Worm (Caenorhabditis elegans): ENCODE results near the gene str-236.
"Not testable (repeated sequence)": the region's sequence is repeated elsewhere in the genome, so short reads cannot be mapped to it uniquely, and the experiment has no call there.

Gene str-236

ce11 chrV:1574599-1574998, 46.7 kb upstream of the str-236 start:
- TF ChIP-seq snpc-1.3 (tag; optimal IDR thresholded peaks at IDR 0.05; ENCODE audit: insufficient read depth) (no peak), lin-40 (tag; optimal IDR thresholded peaks at IDR 0.05) (no peak), attf-5 (GFP tag; optimal IDR thresholded peaks at IDR 0.05) (no peak), B0019.2 (GFP tag; conservative IDR thresholded peaks at IDR 0.05) (no peak), F22D6.2 (tag; optimal IDR thresholded peaks at IDR 0.05) (no peak), ztf-18 (tag; optimal IDR thresholded peaks at IDR 0.05) (no peak)

ce11 chrV:1572585-1572984, 44.7 kb upstream of the str-236 start:
- TF ChIP-seq lir-1 (GFP tag; conservative IDR thresholded peaks at IDR 0.05), result no peak
- TF ChIP-seq ekl-4 (GFP tag; IDR thresholded peaks at IDR 0.05), result no peak
- TF ChIP-seq cebp-2 (GFP tag; IDR thresholded peaks at IDR 0.05), result no peak
- no peak for TF ChIP-seq F57A8.1 (GFP tag; optimal IDR thresholded peaks at IDR 0.05)

ce11 chrV:1570679-1571078, 42.8 kb upstream of the str-236 start:
- TF ChIP-seq lin-26 (GFP tag; IDR thresholded peaks at IDR 0.05) (no peak), snpc-3.4 (tag; optimal IDR thresholded peaks at IDR 0.05) (no peak), hlh-12 (tag; optimal IDR thresholded peaks at IDR 0.05) (no peak), zfh-2 (GFP tag; conservative IDR thresholded peaks at IDR 0.05) (no peak), chd-7 (tag; optimal IDR thresholded peaks at IDR 0.05) (no peak), somi-1 (GFP tag; optimal IDR thresholded peaks at IDR 0.05) (no peak)

ce11 chrV:1569750-1570419, 42.0 kb upstream of the str-236 start:
- TF ChIP-seq lin-35 (GFP tag; optimal IDR thresholded peaks at IDR 0.05), result no peak

ce11 chrV:1566776-1567175, 38.9 kb upstream of the str-236 start, which contains the start of gene cdc-25.2:
cdc-25.2 (plus strand) TSS chrV:1567076.
- TF ChIP-seq somi-1 (GFP tag; optimal IDR thresholded peaks at IDR 0.05) (no peak), egl-44 (GFP tag; IDR thresholded peaks at IDR 0.05) (no peak), tlf-1 (GFP tag; optimal IDR thresholded peaks at IDR 0.05) (no peak), xnd-1 (tag; optimal IDR thresholded peaks at IDR 0.05) (no peak), F55B11.4 (tag; optimal IDR thresholded peaks at IDR 0.05; ENCODE audit: borderline replicate concordance, insufficient read depth) (no peak), T26A5.8 (tag; optimal IDR thresholded peaks at IDR 0.05) (no peak), hlh-26 (GFP tag; conservative IDR thresholded peaks at IDR 0.05) (no peak), Y67H2A.10 (GFP tag; conservative IDR thresholded peaks at IDR 0.05) (no peak), hmg-20 (GFP tag; IDR thresholded peaks at IDR 0.05) (no peak)

ce11 chrV:1561169-1561568, 33.3 kb upstream of the str-236 start:
- peak; percentile 83 for TF ChIP-seq tbp1 (GFP tag; optimal IDR thresholded peaks at IDR 0.05)
- peak; percentile 36; the same call in 1 of the 2 replicates for TF ChIP-seq pbrm-1 (GFP tag; IDR thresholded peaks at IDR 0.05)
- TF ChIP-seq rcor-1 (GFP tag; IDR thresholded peaks at IDR 0.05), result peak; percentile 67; the same call in 1 of the 2 replicates
- 0 out of 2 replicates have a peak, but pooled peaks have one; percentile 37 for TF ChIP-seq C17E4.6 (GFP tag; IDR thresholded peaks at IDR 0.05)
- TF ChIP-seq aptf-3 (GFP tag; IDR thresholded peaks at IDR 0.05), result 0 out of 2 replicates have a peak, but pooled peaks have one; percentile 14
- peak; percentile 85 for TF ChIP-seq egl-44 (GFP tag; IDR thresholded peaks at IDR 0.05)
- TF ChIP-seq cebp-2 (GFP tag; IDR thresholded peaks at IDR 0.05), result peak; percentile 80; the same call in 1 of the 2 replicates
- 0 out of 2 replicates have a peak, but pooled peaks have one; percentile 50 for TF ChIP-seq ceh-40 (GFP tag; IDR thresholded peaks at IDR 0.05)
- peak; percentile 59; the same call in 1 of the 2 replicates for TF ChIP-seq hmg-20 (GFP tag; IDR thresholded peaks at IDR 0.05)
- TF ChIP-seq rpc-1 (optimal IDR thresholded peaks at IDR 0.05), result not testable (repeated sequence)
- peak; percentile 49 for TF ChIP-seq rpc-1 (tag; optimal IDR thresholded peaks at IDR 0.05)
- TF ChIP-seq nhr-120 (GFP tag; IDR thresholded peaks at IDR 0.05), result 0 out of 2 replicates have a peak, but pooled peaks have one; percentile 85
- peak; percentile 41; the same call in 1 of the 2 replicates for TF ChIP-seq attf-6 (GFP tag; IDR thresholded peaks at IDR 0.05)
- TF ChIP-seq B0261.1 (tag; optimal IDR thresholded peaks at IDR 0.05), result peak; percentile 57
